Fruit fly (Drosophila melanogaster): ENCODE results near the gene ctrip.

The ctrip gene

DNA sequence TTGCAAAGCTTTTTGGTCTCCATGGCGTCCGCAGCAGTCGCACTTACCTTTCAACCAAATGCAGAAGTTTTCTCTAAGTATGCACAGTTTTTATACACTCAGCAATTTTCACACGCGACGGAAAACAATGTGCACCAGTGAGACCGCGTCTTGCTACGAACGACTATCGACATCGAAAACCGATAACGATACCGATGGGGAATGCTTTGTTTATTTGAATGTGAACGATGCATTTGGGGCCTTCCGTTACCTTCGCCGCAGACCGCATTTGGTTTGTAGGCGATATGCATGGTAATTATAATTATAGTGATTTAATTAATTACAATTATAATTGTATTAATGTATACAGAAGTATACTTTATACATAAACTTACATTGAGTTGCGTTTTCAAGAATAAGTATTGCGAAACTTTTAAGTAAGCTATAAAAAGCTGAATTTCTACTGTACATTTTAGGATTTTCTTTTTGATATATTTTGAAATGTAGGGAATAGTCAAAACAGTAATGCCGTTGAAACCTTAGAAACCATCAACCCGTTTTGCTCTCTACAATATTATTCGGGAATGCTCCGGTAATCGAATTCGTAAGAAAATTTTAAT, at the start of gene ctrip, which contains the start of gene Hus1-like:
Gene ctrip, minus strand, starts transcription at position 161 of the 599 bp plus-strand sequence.
Gene Hus1-like, minus strand, starts transcription at position 161 of the 599 bp plus-strand sequence.
- TF ChIP-seq CG12605 (GFP tag; IDR thresholded peaks at IDR 0.05) (0 out of 2 replicates have a peak, but pooled peaks have one; percentile 14), Pif1A (GFP tag; optimal IDR thresholded peaks at IDR 0.05) (no peak), CG8159 (tag; optimal IDR thresholded peaks at IDR 0.05) (no peak), EcR (GFP tag; optimal IDR thresholded peaks at IDR 0.05) (peak; percentile 27), rn (GFP tag; IDR thresholded peaks at IDR 0.05) (no peak), Pif1B (GFP tag; optimal IDR thresholded peaks at IDR 0.05) (no peak), fd96Ca (GFP tag; IDR thresholded peaks at IDR 0.05) (0 out of 3 replicates have a peak, but pooled peaks have one; percentile 36), CG9948 (tag; optimal IDR thresholded peaks at IDR 0.05) (no peak), CG13204 (GFP tag; optimal IDR thresholded peaks at IDR 0.05) (no peak), D1 (tag; optimal IDR thresholded peaks at IDR 0.05) (no peak), Snoo (tag; optimal IDR thresholded peaks at IDR 0.05) (no peak)

dm6 chr3R:4861144-4861543, 49.2 kb upstream of the ctrip start:
- TF ChIP-seq CG12605 (GFP tag; IDR thresholded peaks at IDR 0.05) (no peak), CG8159 (tag; optimal IDR thresholded peaks at IDR 0.05) (no peak), CG17806 (tag; optimal IDR thresholded peaks at IDR 0.05) (no peak), CG15710 (tag; optimal IDR thresholded peaks at IDR 0.05) (no peak), fd96Ca (GFP tag; IDR thresholded peaks at IDR 0.05) (no peak), EcR (GFP tag; optimal IDR thresholded peaks at IDR 0.05) (no peak), CG34367 (tag; optimal IDR thresholded peaks at IDR 0.05) (no peak), CG13204 (GFP tag; optimal IDR thresholded peaks at IDR 0.05) (no peak), gl (tag; optimal IDR thresholded peaks at IDR 0.05) (no peak), CG10348 (GFP tag; IDR thresholded peaks at IDR 0.05) (no peak), Pif1B (GFP tag; optimal IDR thresholded peaks at IDR 0.05) (no peak), rn (GFP tag; IDR thresholded peaks at IDR 0.05) (no peak), CG32121 (GFP tag; IDR thresholded peaks at IDR 0.05) (no peak)

- TF ChIP-seq CG14655 (GFP tag; optimal IDR thresholded peaks at IDR 0.05) (no peak), EcR (GFP tag; optimal IDR thresholded peaks at IDR 0.05) (no peak), Ets98B (GFP tag; IDR thresholded peaks at IDR 0.05) (no peak), D1 (tag; optimal IDR thresholded peaks at IDR 0.05) (no peak), rn (GFP tag; IDR thresholded peaks at IDR 0.05) (no peak), CG32121 (GFP tag; IDR thresholded peaks at IDR 0.05) (no peak), gl (tag; optimal IDR thresholded peaks at IDR 0.05) (no peak), CG13204 (GFP tag; optimal IDR thresholded peaks at IDR 0.05) (no peak), CG9948 (tag; optimal IDR thresholded peaks at IDR 0.05) (no peak), Pif1B (GFP tag; optimal IDR thresholded peaks at IDR 0.05) (no peak), CG17806 (tag; optimal IDR thresholded peaks at IDR 0.05) (no peak), CG8159 (tag; optimal IDR thresholded peaks at IDR 0.05) (no peak), fd96Ca (GFP tag; IDR thresholded peaks at IDR 0.05) (no peak), Snoo (tag; optimal IDR thresholded peaks at IDR 0.05) (no peak)
Measured at dm6 chr3R:4858508-4859275, 46.8 kb upstream of the ctrip start.

DNA sequence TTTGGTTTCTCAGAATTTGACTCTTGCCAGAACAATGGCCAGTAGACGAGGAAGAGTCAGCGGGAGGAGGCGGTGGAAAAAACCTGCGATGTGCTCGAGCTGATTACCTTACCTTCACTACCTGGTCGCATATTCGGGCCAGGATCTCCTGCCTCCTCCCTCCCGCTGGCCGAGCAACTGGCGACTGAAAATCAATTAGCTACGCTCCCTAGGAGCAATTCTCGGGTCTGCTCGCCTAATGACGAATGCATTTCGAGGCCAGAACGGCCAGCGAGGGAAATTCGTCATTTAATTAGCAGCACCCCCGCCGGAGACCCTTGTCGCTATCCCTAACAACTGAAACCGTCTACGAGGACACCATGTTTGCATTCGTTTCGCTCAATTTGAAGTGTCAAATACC, 46.1 kb upstream of the ctrip start:
- TF ChIP-seq CG8159 (tag; optimal IDR thresholded peaks at IDR 0.05) (no peak), CG10348 (GFP tag; IDR thresholded peaks at IDR 0.05) (no peak), CG34367 (tag; optimal IDR thresholded peaks at IDR 0.05) (no peak), gl (tag; optimal IDR thresholded peaks at IDR 0.05) (no peak), CG32121 (GFP tag; IDR thresholded peaks at IDR 0.05) (no peak), CG14655 (GFP tag; optimal IDR thresholded peaks at IDR 0.05) (no peak), fd96Ca (GFP tag; IDR thresholded peaks at IDR 0.05) (no peak), Pif1A (GFP tag; optimal IDR thresholded peaks at IDR 0.05) (no peak), CG8301 (tag; optimal IDR thresholded peaks at IDR 0.05) (no peak), CG17806 (tag; optimal IDR thresholded peaks at IDR 0.05) (no peak)

- TF ChIP-seq gl (tag; optimal IDR thresholded peaks at IDR 0.05): no peak
Measured at dm6 chr3R:4855711-4856110, 43.8 kb upstream of the ctrip start.

DNA sequence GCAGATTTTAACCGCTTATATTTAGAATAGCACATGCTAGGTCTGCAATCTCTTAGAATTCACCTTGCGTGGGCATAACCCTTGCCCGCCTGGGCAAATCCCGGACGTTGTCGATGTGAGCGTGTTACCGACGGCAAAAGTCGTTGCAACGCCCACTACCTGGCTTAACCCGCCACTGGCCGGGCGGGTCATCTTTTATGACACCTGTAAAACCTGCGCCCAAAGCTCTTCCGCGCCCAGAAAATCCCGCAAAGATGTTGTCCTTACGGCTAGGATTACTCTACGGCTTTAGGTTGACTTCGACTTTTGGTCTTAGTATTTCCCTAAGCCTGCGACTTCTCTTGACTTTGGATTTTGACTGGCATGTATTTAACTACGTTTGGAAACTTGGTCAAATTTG, 42.3 kb upstream of the ctrip start:
- TF ChIP-seq Pif1B (GFP tag; optimal IDR thresholded peaks at IDR 0.05) (no peak), CG32121 (GFP tag; IDR thresholded peaks at IDR 0.05) (no peak), CG34367 (tag; optimal IDR thresholded peaks at IDR 0.05) (no peak)

DNA sequence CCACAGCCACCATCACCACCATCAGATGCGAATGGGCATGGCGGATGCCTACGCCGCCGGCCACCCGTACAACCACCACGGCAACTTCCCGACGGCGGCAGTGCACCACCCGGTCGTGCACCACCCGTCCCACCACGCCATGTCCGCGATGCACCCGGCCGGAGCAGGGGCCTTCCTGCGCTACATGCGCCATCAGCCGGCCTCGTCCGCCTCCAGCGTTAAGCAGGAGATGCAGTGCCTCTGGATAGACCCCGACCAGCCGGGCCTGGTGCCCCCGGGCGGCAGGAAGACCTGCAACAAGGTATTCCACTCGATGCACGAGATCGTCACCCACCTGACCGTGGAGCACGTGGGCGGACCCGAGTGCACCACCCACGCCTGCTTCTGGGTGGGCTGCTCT, 41.6 kb upstream of the ctrip start:
- TF ChIP-seq CG10348 (GFP tag; IDR thresholded peaks at IDR 0.05) (no peak), EcR (GFP tag; optimal IDR thresholded peaks at IDR 0.05) (no peak), CG8301 (tag; optimal IDR thresholded peaks at IDR 0.05) (no peak), rn (GFP tag; IDR thresholded peaks at IDR 0.05) (no peak), Ets98B (GFP tag; IDR thresholded peaks at IDR 0.05) (no peak), CG9948 (tag; optimal IDR thresholded peaks at IDR 0.05) (no peak), CG4496 (GFP tag; IDR thresholded peaks at IDR 0.05) (no peak), CG32121 (GFP tag; IDR thresholded peaks at IDR 0.05) (no peak), CG17806 (tag; optimal IDR thresholded peaks at IDR 0.05) (no peak), gl (tag; optimal IDR thresholded peaks at IDR 0.05) (no peak), CG34367 (tag; optimal IDR thresholded peaks at IDR 0.05) (no peak)

Data from whole organism, pupa.